Fruit fly (Drosophila melanogaster): ENCODE data around the gene Ptpmeg.

Gene Ptpmeg

dm6 chr3L:377222-378071 is 49.5 kb downstream of the Ptpmeg start (continued):
- TF ChIP-seq ATbp (GFP tag; optimal IDR thresholded peaks at IDR 0.05): peak; percentile 90
- TF ChIP-seq B-H1 (GFP tag; IDR thresholded peaks at IDR 0.05): peak; percentile 48; the same call in 2 of the 3 replicates
- TF ChIP-seq scrt (GFP tag; optimal IDR thresholded peaks at IDR 0.05): peak; percentile 90
- TF ChIP-seq crol (GFP tag; IDR thresholded peaks at IDR 0.05): no peak
- no peak for TF ChIP-seq sd (tag; optimal IDR thresholded peaks at IDR 0.05)
- peak; percentile 66 for TF ChIP-seq CG13123 (GFP tag; optimal IDR thresholded peaks at IDR 0.05)
- no peak for TF ChIP-seq Scr (GFP tag; IDR thresholded peaks at IDR 0.05; ENCODE audit: partially characterized antibody)
- TF ChIP-seq CG10565 (GFP tag; optimal IDR thresholded peaks at IDR 0.05): peak; percentile 54
- no peak for TF ChIP-seq her (GFP tag; optimal IDR thresholded peaks at IDR 0.05)
- peak; percentile 65; the same call in 2 of the 3 replicates for TF ChIP-seq ken (GFP tag; IDR thresholded peaks at IDR 0.05)
- no peak for TF ChIP-seq gro (GFP tag; optimal IDR thresholded peaks at IDR 0.05)
- TF ChIP-seq CG3065 (GFP tag; optimal IDR thresholded peaks at IDR 0.05): peak; percentile 21
- no peak for TF ChIP-seq yki (optimal IDR thresholded peaks at IDR 0.05)
- peak; percentile 95 for TF ChIP-seq lab (GFP tag; optimal IDR thresholded peaks at IDR 0.05)
- TF ChIP-seq GATAe (GFP tag; conservative IDR thresholded peaks at IDR 0.05): no peak
- TF ChIP-seq H15 (GFP tag; IDR thresholded peaks at IDR 0.05): 0 out of 3 replicates have a peak, but pooled peaks have one; percentile 56
- peak; percentile 44 for TF ChIP-seq CG12071 (GFP tag; optimal IDR thresholded peaks at IDR 0.05)
- TF ChIP-seq eve (GFP tag; optimal IDR thresholded peaks at IDR 0.05): no peak
- no peak for TF ChIP-seq p53 (GFP tag; optimal IDR thresholded peaks at IDR 0.05)
- TF ChIP-seq CG12769 (tag; optimal IDR thresholded peaks at IDR 0.05): no peak
- TF ChIP-seq bbx (GFP tag; IDR thresholded peaks at IDR 0.05; ENCODE audit: partially characterized antibody): 0 out of 2 replicates have a peak, but pooled peaks have one; percentile 34
- TF ChIP-seq Ssrp (tag; optimal IDR thresholded peaks at IDR 0.05): peak; percentile 91
- peak; percentile 96 for TF ChIP-seq CG13424 (tag; optimal IDR thresholded peaks at IDR 0.05)
- TF ChIP-seq Doc2 (GFP tag; IDR thresholded peaks at IDR 0.05): no peak
- TF ChIP-seq Oaz (GFP tag; IDR thresholded peaks at IDR 0.05): no peak; the same call in 1 of the 2 replicates
- TF ChIP-seq hb (GFP tag; IDR thresholded peaks at IDR 0.05; ENCODE audit: partially characterized antibody): no peak
- peak; percentile 26 for TF ChIP-seq kni (GFP tag; optimal IDR thresholded peaks at IDR 0.05)
- peak; percentile 22 for TF ChIP-seq CG17186 (GFP tag; optimal IDR thresholded peaks at IDR 0.05)
- TF ChIP-seq Blimp-1 (GFP tag; optimal IDR thresholded peaks at IDR 0.05): peak; percentile 87
- TF ChIP-seq CG9609 (GFP tag; optimal IDR thresholded peaks at IDR 0.05): no peak
- no peak for TF ChIP-seq zf30C (GFP tag; optimal IDR thresholded peaks at IDR 0.05)
- TF ChIP-seq Bgb (GFP tag; IDR thresholded peaks at IDR 0.05; ENCODE audit: partially characterized antibody): peak; percentile 14; the same call in 1 of the 2 replicates
- peak; percentile 89 for TF ChIP-seq Fer2 (tag; optimal IDR thresholded peaks at IDR 0.05)
- no peak for TF ChIP-seq CG1792 (GFP tag; optimal IDR thresholded peaks at IDR 0.05)
- no peak for TF ChIP-seq Camta (GFP tag; optimal IDR thresholded peaks at IDR 0.05)
- peak; percentile 93 for TF ChIP-seq CG1832 (GFP tag; optimal IDR thresholded peaks at IDR 0.05)
- TF ChIP-seq grau (tag; optimal IDR thresholded peaks at IDR 0.05): peak; percentile 93
- no peak for TF ChIP-seq Lim3 (GFP tag; IDR thresholded peaks at IDR 0.05)
- TF ChIP-seq pan (optimal IDR thresholded peaks at IDR 0.05): no peak
- peak in 1 of 2 experiments; percentile 85 for TF ChIP-seq pan (GFP tag; optimal IDR thresholded peaks at IDR 0.05 in 1 of 2, IDR thresholded peaks at IDR 0.05 in 1 of 2)
- TF ChIP-seq HLH3B (GFP tag; IDR thresholded peaks at IDR 0.05): peak; percentile 76
- TF ChIP-seq B-H2 (GFP tag; optimal IDR thresholded peaks at IDR 0.05): peak; percentile 89
- peak; percentile 91 for TF ChIP-seq CoRest (tag; optimal IDR thresholded peaks at IDR 0.05)
- peak; percentile 40 for TF ChIP-seq CG7271 (tag; optimal IDR thresholded peaks at IDR 0.05)
- peak in 1 of 2 experiments; percentile 40 for TF ChIP-seq crp (GFP tag; optimal IDR thresholded peaks at IDR 0.05)
- TF ChIP-seq lov (optimal IDR thresholded peaks at IDR 0.05): no peak
- TF ChIP-seq lov (GFP tag; IDR thresholded peaks at IDR 0.05): no peak
- TF ChIP-seq CG30020 (tag; optimal IDR thresholded peaks at IDR 0.05): peak; percentile 71

Measured in whole organism, embryonic.